Worm (Caenorhabditis elegans): ENCODE measurements around the gene cyp-32A1.

DNA sequence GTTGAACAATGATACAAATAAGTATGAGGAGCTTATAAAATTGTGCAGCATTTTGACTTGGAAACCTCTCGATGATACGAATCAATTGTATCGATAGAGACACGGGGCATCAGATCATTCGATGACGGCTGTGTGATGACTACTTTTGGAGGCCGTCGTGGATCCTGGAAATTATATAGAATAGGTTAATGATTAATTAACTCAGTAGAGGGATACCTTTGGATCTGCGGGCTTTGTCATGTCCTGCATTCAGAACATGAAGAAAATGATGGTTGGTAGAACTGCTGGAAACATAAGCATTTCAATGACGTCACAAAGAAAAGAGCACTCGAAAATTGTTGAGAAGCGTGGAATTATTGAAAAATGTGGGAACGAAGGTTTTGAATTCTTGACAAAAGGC is 33.0 kb downstream of the cyp-32A1 start, which contains the start of gene ZK742.6:
- TF ChIP-seq snpc-4 (tag; optimal IDR thresholded peaks at IDR 0.05) (no peak), pha-4 (tag; optimal IDR thresholded peaks at IDR 0.05) (no peak), nhr-12 (tag; optimal IDR thresholded peaks at IDR 0.05) (no peak), ham-2 (GFP tag; optimal IDR thresholded peaks at IDR 0.05) (no peak), nhr-28 (tag; optimal IDR thresholded peaks at IDR 0.05) (no peak), unc-62 (GFP tag; optimal IDR thresholded peaks at IDR 0.05) (no peak), elt-3 (tag; optimal IDR thresholded peaks at IDR 0.05) (no peak), unc-39 (tag; optimal IDR thresholded peaks at IDR 0.05) (no peak), lsy-2 (tag; optimal IDR thresholded peaks at IDR 0.05) (no peak)
